Worm (Caenorhabditis elegans): ENCODE results near the gene hir-1.
A peak's percentile ranks its signal among the peaks of the same experiment; 100 is the strongest.

Gene hir-1

ce11 chrV:5511720-5512119 lies 10.2 kb upstream of the hir-1 start:
- TF ChIP-seq W03F9.2 (tag; optimal IDR thresholded peaks at IDR 0.05) (no peak), dao-5 (tag; optimal IDR thresholded peaks at IDR 0.05) (no peak), him-1 (tag; optimal IDR thresholded peaks at IDR 0.05) (no peak)

- TF ChIP-seq him-1 (tag; optimal IDR thresholded peaks at IDR 0.05) (no peak), W03F9.2 (tag; optimal IDR thresholded peaks at IDR 0.05) (no peak)
These were observed 9.4 kb upstream of the hir-1 start for ce11 chrV:5512559-5512958.

- TF ChIP-seq W03F9.2 (tag; optimal IDR thresholded peaks at IDR 0.05) = no peak
- TF ChIP-seq him-1 (tag; optimal IDR thresholded peaks at IDR 0.05) = no peak
- TF ChIP-seq dao-5 (tag; optimal IDR thresholded peaks at IDR 0.05) = no peak
These were observed 8.1 kb upstream of the hir-1 start, which contains the start of the genes hpo-15 and mms-19 for ce11 chrV:5513630-5514378. Gene hpo-15, minus strand, starts transcription at chrV:5513830. Gene mms-19, plus strand, starts transcription at chrV:5514348.

- TF ChIP-seq dao-5 (tag; optimal IDR thresholded peaks at IDR 0.05) (no peak), W03F9.2 (tag; optimal IDR thresholded peaks at IDR 0.05) (no peak)
These were observed 1.3 kb downstream of the hir-1 start for ce11 chrV:5523260-5523659.

ce11 chrV:5525208-5525607 lies 3.3 kb downstream of the hir-1 start:
- TF ChIP-seq him-1 (tag; optimal IDR thresholded peaks at IDR 0.05) (no peak), W03F9.2 (tag; optimal IDR thresholded peaks at IDR 0.05) (no peak)

ce11 chrV:5527694-5528093 lies 5.8 kb downstream of the hir-1 start:
- TF ChIP-seq W03F9.2 (tag; optimal IDR thresholded peaks at IDR 0.05) = no peak
- TF ChIP-seq dao-5 (tag; optimal IDR thresholded peaks at IDR 0.05) = no peak
- no peak for TF ChIP-seq him-1 (tag; optimal IDR thresholded peaks at IDR 0.05)

- TF ChIP-seq him-1 (tag; optimal IDR thresholded peaks at IDR 0.05) (no peak), W03F9.2 (tag; optimal IDR thresholded peaks at IDR 0.05) (no peak), dao-5 (tag; optimal IDR thresholded peaks at IDR 0.05) (no peak)
These were observed 11.8 kb downstream of the hir-1 start, which contains the start of gene grl-1 for ce11 chrV:5533755-5534154. Gene grl-1, minus strand, starts transcription at chrV:5533855.

- no peak for TF ChIP-seq him-1 (tag; optimal IDR thresholded peaks at IDR 0.05)
- no peak for TF ChIP-seq W03F9.2 (tag; optimal IDR thresholded peaks at IDR 0.05)
These were observed 13.8 kb downstream of the hir-1 start, which contains the start of gene C24G6.8 for ce11 chrV:5535774-5536173. Gene C24G6.8, minus strand, starts transcription at chrV:5535874.

- TF ChIP-seq dao-5 (tag; optimal IDR thresholded peaks at IDR 0.05) (no peak), him-1 (tag; optimal IDR thresholded peaks at IDR 0.05) (no peak), W03F9.2 (tag; optimal IDR thresholded peaks at IDR 0.05) (peak; percentile 35)
These were observed 14.4 kb downstream of the hir-1 start, which contains the start of the genes cox-16 and syp-2 for ce11 chrV:5536240-5536811. Gene cox-16, minus strand, starts transcription at chrV:5536243. Gene syp-2, plus strand, starts transcription at chrV:5536487.

ce11 chrV:5538500-5538899 lies 16.6 kb downstream of the hir-1 start, which contains the start of gene cft-1:
Gene cft-1, plus strand, starts transcription at chrV:5538800.
- TF ChIP-seq W03F9.2 (tag; optimal IDR thresholded peaks at IDR 0.05) (no peak), him-1 (tag; optimal IDR thresholded peaks at IDR 0.05) (no peak)

ce11 chrV:5548051-5548450 lies 26.1 kb downstream of the hir-1 start, which contains the start of gene ugt-48:
Gene ugt-48, minus strand, starts transcription at chrV:5548062.
- TF ChIP-seq W03F9.2 (tag; optimal IDR thresholded peaks at IDR 0.05) (no peak), dao-5 (tag; optimal IDR thresholded peaks at IDR 0.05) (no peak), him-1 (tag; optimal IDR thresholded peaks at IDR 0.05) (no peak)

- TF ChIP-seq dao-5 (tag; optimal IDR thresholded peaks at IDR 0.05) (no peak), him-1 (tag; optimal IDR thresholded peaks at IDR 0.05) (no peak), W03F9.2 (tag; optimal IDR thresholded peaks at IDR 0.05) (no peak)
These were observed 26.6 kb downstream of the hir-1 start for ce11 chrV:5548497-5548896.

- no peak for TF ChIP-seq him-1 (tag; optimal IDR thresholded peaks at IDR 0.05)
- no peak for TF ChIP-seq dao-5 (tag; optimal IDR thresholded peaks at IDR 0.05)
- no peak for TF ChIP-seq W03F9.2 (tag; optimal IDR thresholded peaks at IDR 0.05)
These were observed 36.7 kb downstream of the hir-1 start, which contains the start of gene glb-5 for ce11 chrV:5558590-5558989. Gene glb-5, plus strand, starts transcription at chrV:5558890.

ce11 chrV:5559882-5560281 lies 37.9 kb downstream of the hir-1 start:
- TF ChIP-seq dao-5 (tag; optimal IDR thresholded peaks at IDR 0.05) (no peak), W03F9.2 (tag; optimal IDR thresholded peaks at IDR 0.05) (no peak), him-1 (tag; optimal IDR thresholded peaks at IDR 0.05) (no peak)

Data from whole organism, L4/young adult.